Worm (Caenorhabditis elegans) whole organism, midembryonic: ENCODE data around the gene spat-3.
A peak's percentile ranks its signal among the peaks of the same experiment; 100 is the strongest.

Source experiments
- T22C8.4 ChIP-seq: fragments of 200-800 bp; sonication (Bioruptor generic); IDR thresholded peaks from 2 replicates; pipeline ENCODE4 v1.3.6; 2022; ENCODE audit warnings: missing genetic modification characterization, missing compliant biosample characterization
- cog-1 ChIP-seq: sonication (generic microtip); optimal IDR thresholded peaks from 2 replicates; lab custom pipeline; 2016; ENCODE audit warnings: missing genetic modification characterization, missing compliant biosample characterization
- flt-1 ChIP-seq: fragments of 200-800 bp; sonication (Bioruptor generic); IDR thresholded peaks from 2 replicates; pipeline ENCODE4 v1.3.6; 2022; ENCODE audit warnings: missing genetic modification characterization, missing compliant biosample characterization
- klf-2 ChIP-seq: fragments of 200-800 bp; sonication (Bioruptor generic); conservative IDR thresholded peaks from 2 replicates; pipeline ENCODE4 v1.3.6; 2022; ENCODE audit warnings: missing genetic modification reagents, missing genetic modification characterization, missing compliant biosample characterization
- med-1 ChIP-seq: sonication (generic microtip); optimal IDR thresholded peaks from 2 replicates; lab custom pipeline; 2017; ENCODE audit warnings: missing genetic modification characterization, mild to moderate bottlenecking, missing compliant biosample characterization, antibody characterized with exemption, missing genetic modification reagents; ENCODE audit not compliant: insufficient read depth
- ref-1 ChIP-seq: fragments of 200-800 bp; sonication (Bioruptor generic); conservative IDR thresholded peaks from 2 replicates; pipeline ENCODE4 v1.3.6; 2022; ENCODE audit warnings: missing genetic modification reagents, missing genetic modification characterization, missing compliant biosample characterization
- tab-1 ChIP-seq: fragments of 200-800 bp; sonication (Bioruptor generic); IDR thresholded peaks from 2 replicates; pipeline ENCODE4 v1.3.6; 2022; ENCODE audit warnings: missing genetic modification characterization, missing compliant biosample characterization
- ztf-23 ChIP-seq: fragments of 200-800 bp; sonication (Bioruptor generic); IDR thresholded peaks from 2 replicates; pipeline ENCODE4 v1.3.6; 2022; ENCODE audit warnings: missing genetic modification reagents, missing genetic modification characterization, missing compliant biosample characterization
- ztf-29 ChIP-seq: fragments of 200-800 bp; sonication (Bioruptor generic); IDR thresholded peaks from 2 replicates; pipeline ENCODE4 v1.3.6; 2022; ENCODE audit warnings: missing genetic modification reagents, missing genetic modification characterization, missing compliant biosample characterization

spat-3 gene

DNA sequence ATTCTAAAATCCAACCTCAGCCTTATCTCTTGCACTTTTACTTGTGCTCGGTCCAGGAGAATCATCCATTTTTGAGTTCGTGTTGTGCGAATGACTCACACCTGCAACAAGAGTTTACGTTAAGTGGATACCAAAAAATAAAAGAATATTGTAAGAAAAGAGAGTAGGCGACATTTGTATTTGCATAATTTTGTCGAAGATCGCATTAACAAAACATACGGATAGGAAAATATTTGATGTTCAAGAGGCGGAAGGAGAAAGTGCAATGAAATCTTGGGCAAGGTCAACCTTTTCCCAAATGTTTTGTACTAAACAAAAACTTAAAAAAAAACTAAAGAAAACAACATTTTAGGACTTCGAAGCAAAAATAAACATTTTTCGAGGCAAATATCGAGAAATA is at the start of gene spat-3:
Gene spat-3 (minus strand): TSS at position 101 of the 400 bp plus-strand sequence.
- TF ChIP-seq T22C8.4 (GFP tag; lab: Robert Waterston, UW) (no peak), flt-1 (no peak), ztf-29 (no peak), ztf-23 (GFP tag; lab: Robert Waterston, UW) (no peak), tab-1 (GFP tag; lab: Robert Waterston, UW) (no peak), klf-2 (GFP tag; lab: Robert Waterston, UW) (no peak), ref-1 (GFP tag; lab: Robert Waterston, UW) (no peak), med-1 (GFP tag; lab: Kevin White, UChicago) (no peak), cog-1 (tag; lab: Kevin White, UChicago) (no peak)

DNA sequence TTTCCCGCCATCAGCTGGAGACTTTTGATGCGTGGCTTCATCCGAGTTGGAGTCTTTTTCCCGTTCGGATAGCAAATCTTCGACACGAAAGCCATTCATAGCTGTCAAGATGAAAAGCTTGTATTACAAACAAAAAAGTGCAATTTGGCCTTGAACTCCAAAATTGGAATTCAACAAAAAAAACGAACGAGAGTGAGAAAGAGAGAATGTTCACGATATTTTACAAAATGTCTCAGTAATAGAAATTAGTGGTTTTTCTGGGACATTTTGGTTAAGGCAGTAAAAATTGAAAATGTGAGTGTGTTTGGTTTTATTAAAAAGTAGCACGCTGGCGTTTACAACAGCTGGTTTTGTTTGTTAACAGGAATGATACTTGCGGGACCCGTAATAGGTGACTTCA is 48.3 kb upstream of the spat-3 start, which contains the start of gene ceh-1:
Gene ceh-1 (minus strand): TSS at position 101 of the 400 bp plus-strand sequence.
- TF ChIP-seq cog-1 (tag; lab: Kevin White, UChicago) (no peak), ztf-23 (GFP tag; lab: Robert Waterston, UW) (no peak), ref-1 (GFP tag; lab: Robert Waterston, UW) (no peak), tab-1 (GFP tag; lab: Robert Waterston, UW) (no peak), ztf-29 (no peak), klf-2 (GFP tag; lab: Robert Waterston, UW) (no peak), flt-1 (no peak), T22C8.4 (GFP tag; lab: Robert Waterston, UW) (no peak), med-1 (GFP tag; lab: Kevin White, UChicago) (no peak)

DNA sequence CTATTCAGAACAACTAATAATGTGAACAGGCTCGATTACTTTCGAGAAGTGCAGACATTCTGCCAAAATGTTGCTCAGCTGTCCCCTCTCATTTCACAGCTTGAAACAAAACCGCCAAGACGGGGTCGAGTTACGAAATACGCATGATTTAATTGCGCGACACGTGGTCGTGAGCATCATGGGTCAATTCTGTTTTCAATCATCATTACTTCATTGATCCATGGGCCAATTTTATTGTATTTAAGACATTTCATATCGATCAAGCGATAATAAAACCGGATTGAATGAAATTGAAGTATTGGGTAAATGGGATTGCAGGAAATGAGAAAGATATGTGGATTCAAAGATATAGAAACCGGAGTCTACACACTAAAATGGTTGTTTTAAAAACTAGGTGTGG is 47.2 kb upstream of the spat-3 start:
- TF ChIP-seq T22C8.4 (GFP tag; lab: Robert Waterston, UW) (no peak), klf-2 (GFP tag; lab: Robert Waterston, UW) (no peak), flt-1 (no peak), ztf-23 (GFP tag; lab: Robert Waterston, UW) (no peak), ztf-29 (no peak)

DNA sequence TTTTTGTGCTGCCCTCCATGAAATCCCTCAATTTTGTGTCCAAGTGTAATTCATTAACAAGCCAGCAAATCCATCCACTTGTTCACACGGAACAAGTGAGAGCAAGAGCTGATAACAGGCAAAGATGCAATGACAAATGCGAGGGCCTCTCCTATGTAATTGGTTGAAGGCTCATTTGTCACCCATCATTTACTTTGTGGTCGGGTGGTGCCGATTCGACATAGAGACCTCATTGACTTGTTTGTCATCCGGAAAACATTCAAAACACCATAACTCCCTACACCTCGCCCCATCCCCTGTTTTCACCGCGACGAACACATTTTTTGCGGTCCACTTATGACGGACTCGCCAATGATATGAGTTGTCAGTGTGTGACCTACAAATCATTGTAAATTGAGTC is 45.7 kb upstream of the spat-3 start:
- TF ChIP-seq ref-1 (GFP tag; lab: Robert Waterston, UW) (no peak), flt-1 (no peak), klf-2 (GFP tag; lab: Robert Waterston, UW) (no peak)

DNA sequence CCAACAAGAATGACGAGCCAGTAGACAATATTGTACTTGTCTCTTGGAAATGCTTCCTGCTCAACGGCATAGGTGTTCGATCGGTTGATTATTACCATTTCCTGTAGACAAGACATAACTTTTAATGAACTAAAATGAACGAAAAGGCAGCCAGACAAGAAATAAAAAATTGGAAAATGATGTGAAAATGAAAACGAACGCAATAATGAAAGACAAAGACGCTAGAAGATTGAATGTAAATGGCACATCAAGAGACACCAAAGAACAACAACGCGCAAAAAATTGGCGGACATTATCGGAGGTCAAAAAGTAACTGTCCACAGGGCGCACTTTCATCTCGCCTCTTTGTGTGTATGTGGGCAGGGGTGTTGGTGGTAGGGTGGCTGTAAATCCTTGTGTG is 43.4 kb upstream of the spat-3 start, which contains the start of gene ent-5:
Gene ent-5 (minus strand): TSS at position 101 of the 400 bp plus-strand sequence.
- no peak for TF ChIP-seq med-1 (GFP tag; lab: Kevin White, UChicago)
- TF ChIP-seq klf-2 (GFP tag; lab: Robert Waterston, UW) = no peak
- no peak for TF ChIP-seq ztf-29
- no peak for TF ChIP-seq cog-1 (tag; lab: Kevin White, UChicago)
- no peak for TF ChIP-seq T22C8.4 (GFP tag; lab: Robert Waterston, UW)
- no peak for TF ChIP-seq flt-1
- no peak for TF ChIP-seq tab-1 (GFP tag; lab: Robert Waterston, UW)
- no peak for TF ChIP-seq ztf-23 (GFP tag; lab: Robert Waterston, UW)
- TF ChIP-seq ref-1 (GFP tag; lab: Robert Waterston, UW) = no peak

DNA sequence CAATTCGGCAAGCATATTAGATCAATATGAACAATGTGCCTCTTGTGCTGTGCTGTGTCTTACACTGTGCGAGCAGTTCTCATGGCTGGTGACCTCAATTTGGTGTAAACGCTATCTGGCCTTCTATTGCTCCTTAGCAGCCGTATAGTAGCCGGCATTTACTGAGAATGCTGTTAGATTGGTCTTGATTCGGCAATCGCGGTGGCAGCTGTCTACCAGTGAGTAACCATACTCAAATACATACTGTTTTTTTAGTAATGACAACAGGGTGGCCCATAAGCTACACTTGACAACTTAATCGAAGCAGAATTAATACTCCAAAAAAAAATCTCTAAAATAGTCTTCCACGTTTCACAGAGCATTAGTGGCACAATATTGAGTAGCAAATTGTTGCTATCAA is 41.4 kb upstream of the spat-3 start, which contains the start of gene C46C11.4:
Gene C46C11.4 (minus strand): TSS at position 101 of the 400 bp plus-strand sequence.
- TF ChIP-seq ztf-29 (no peak), med-1 (GFP tag; lab: Kevin White, UChicago) (no peak), tab-1 (GFP tag; lab: Robert Waterston, UW) (no peak), T22C8.4 (GFP tag; lab: Robert Waterston, UW) (no peak), klf-2 (GFP tag; lab: Robert Waterston, UW) (no peak), flt-1 (no peak), ref-1 (GFP tag; lab: Robert Waterston, UW) (no peak), ztf-23 (GFP tag; lab: Robert Waterston, UW) (no peak), cog-1 (tag; lab: Kevin White, UChicago) (no peak)

DNA sequence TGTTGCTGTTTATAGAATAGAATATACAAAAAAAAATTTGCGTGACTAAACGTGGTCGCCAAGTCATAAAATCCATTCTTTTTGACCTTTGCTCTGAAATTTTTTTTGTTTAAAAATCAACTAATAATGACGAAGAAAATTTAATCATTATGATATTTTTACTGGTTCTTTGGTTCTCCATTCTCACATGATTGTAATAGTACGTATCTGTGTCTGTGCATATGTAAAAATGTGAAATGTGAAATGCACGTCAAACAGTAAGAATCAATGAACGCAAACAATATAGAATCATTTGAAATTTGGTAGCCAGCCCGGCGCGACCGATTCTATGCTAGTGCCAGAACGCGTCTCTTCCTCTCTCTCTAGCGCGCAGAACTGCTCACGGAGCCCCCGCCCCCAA is 31.1 kb upstream of the spat-3 start, which contains the start of gene hosl-1:
Gene hosl-1 (plus strand): TSS at position 301 of the 400 bp plus-strand sequence.
- TF ChIP-seq ztf-23 (GFP tag; lab: Robert Waterston, UW) = no peak
- no peak for TF ChIP-seq cog-1 (tag; lab: Kevin White, UChicago)
- TF ChIP-seq med-1 (GFP tag; lab: Kevin White, UChicago) = no peak
- no peak for TF ChIP-seq ztf-29
- TF ChIP-seq T22C8.4 (GFP tag; lab: Robert Waterston, UW) = no peak
- TF ChIP-seq klf-2 (GFP tag; lab: Robert Waterston, UW) = no peak
- no peak for TF ChIP-seq tab-1 (GFP tag; lab: Robert Waterston, UW)
- TF ChIP-seq flt-1 = no peak
- TF ChIP-seq ref-1 (GFP tag; lab: Robert Waterston, UW) = no peak

DNA sequence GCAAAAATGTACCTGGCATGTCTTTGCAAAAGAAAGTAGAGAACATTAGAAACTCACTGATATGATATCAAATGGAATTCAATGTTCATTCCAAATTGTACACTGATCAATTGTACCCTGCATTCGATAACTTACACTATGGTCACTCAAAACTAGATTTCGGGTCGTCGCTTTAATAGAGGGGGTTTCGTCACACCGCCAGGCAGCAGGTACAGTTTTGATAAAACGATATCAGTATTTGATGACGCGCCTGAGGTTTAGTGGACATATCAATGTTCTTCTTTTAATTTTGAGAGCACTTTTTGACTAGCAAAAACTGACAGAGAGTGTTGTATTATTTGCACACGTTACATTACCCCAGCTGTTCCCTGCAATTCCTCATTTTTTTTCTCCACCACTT is 30.4 kb upstream of the spat-3 start:
- TF ChIP-seq ztf-29 (no peak), T22C8.4 (GFP tag; lab: Robert Waterston, UW) (no peak), ref-1 (GFP tag; lab: Robert Waterston, UW) (no peak), cog-1 (tag; lab: Kevin White, UChicago) (no peak), klf-2 (GFP tag; lab: Robert Waterston, UW) (no peak), med-1 (GFP tag; lab: Kevin White, UChicago) (no peak), flt-1 (no peak), tab-1 (GFP tag; lab: Robert Waterston, UW) (no peak), ztf-23 (GFP tag; lab: Robert Waterston, UW) (no peak)

DNA sequence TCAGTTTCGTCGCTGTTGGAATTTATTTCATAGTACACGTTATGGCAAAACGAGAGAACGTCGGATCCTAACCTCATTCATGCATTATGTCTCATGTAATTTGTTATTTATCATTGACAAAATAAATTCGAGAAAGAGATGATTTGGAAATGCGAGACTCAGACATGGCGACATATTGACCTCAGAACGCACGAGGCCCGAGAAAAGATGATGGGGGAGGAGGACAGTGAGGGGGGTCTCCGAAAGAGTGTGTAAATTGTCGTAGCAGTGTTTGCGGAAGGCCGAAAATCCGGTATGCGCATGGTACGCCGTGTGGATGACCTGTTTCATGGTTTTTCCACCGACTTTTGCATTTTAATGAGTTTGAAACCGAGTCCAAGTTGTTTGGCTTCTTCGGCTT is 29.9 kb upstream of the spat-3 start:
- TF ChIP-seq cog-1 (tag; lab: Kevin White, UChicago) = peak; percentile 70
- TF ChIP-seq med-1 (GFP tag; lab: Kevin White, UChicago) = no peak
- TF ChIP-seq ref-1 (GFP tag; lab: Robert Waterston, UW) = no peak
- peak; percentile 71; the same call in 1 of the 2 replicates for TF ChIP-seq tab-1 (GFP tag; lab: Robert Waterston, UW)
- TF ChIP-seq T22C8.4 (GFP tag; lab: Robert Waterston, UW) = no peak
- peak; percentile 53; the same call in 1 of the 2 replicates for TF ChIP-seq flt-1
- TF ChIP-seq ztf-29 = no peak
- 0 out of 2 replicates have a peak, but pooled peaks have one; percentile 5 for TF ChIP-seq klf-2 (GFP tag; lab: Robert Waterston, UW)
- TF ChIP-seq ztf-23 (GFP tag; lab: Robert Waterston, UW) = no peak
